Worm (Caenorhabditis elegans): Measurements from ENCODE around the gene ctl-1.

The ctl-1 gene

ce11 chrII:14350768-14351167 is 44.7 kb upstream of the ctl-1 start (continued):
- TF ChIP-seq nhr-11 (tag; optimal IDR thresholded peaks at IDR 0.05) = no peak
- no peak for TF ChIP-seq cey-2 (tag; optimal IDR thresholded peaks at IDR 0.05; ENCODE audit: borderline replicate concordance, insufficient read depth)
- TF ChIP-seq nhr-76 (tag; optimal IDR thresholded peaks at IDR 0.05) = no peak
- no peak for TF ChIP-seq hlh-11 (tag; optimal IDR thresholded peaks at IDR 0.05)
- TF ChIP-seq unc-39 (tag; optimal IDR thresholded peaks at IDR 0.05) = no peak
- peak; percentile 60; the same call in 1 of the 2 replicates for TF ChIP-seq egl-43 (GFP tag; IDR thresholded peaks at IDR 0.05)
- no peak for TF ChIP-seq dmd-6 (GFP tag; IDR thresholded peaks at IDR 0.05)
- TF ChIP-seq arid-1 (GFP tag; conservative IDR thresholded peaks at IDR 0.05) = peak; percentile 36; the same call in 1 of the 2 replicates
- TF ChIP-seq daf-12 (tag; optimal IDR thresholded peaks at IDR 0.05) = no peak

DNA sequence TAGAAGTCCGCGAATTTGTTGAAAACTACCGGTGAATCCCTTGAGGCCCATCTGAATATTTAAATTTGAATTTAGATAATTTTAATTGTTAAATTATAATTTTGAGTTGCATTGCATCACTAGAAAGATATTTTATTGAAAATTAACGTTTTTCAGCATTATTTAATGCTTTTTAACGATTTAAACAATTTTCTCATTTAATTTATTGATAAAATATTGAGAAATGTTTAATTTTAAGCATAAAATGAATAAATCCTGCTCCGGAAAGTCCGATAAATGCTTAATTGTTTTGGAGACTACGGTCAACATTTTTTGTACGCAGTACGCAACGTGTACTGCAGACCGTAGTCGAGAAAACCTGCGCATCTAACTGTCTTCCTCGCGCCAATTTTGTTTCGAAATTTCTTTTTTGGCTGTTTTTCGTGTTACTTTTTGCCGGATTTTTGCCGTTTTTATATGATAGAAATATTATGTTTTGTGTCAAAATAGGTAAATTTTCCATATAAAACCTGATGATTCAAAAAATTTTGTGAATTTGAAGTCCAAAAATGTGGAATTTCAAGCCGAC is 43.4 kb upstream of the ctl-1 start, which contains the start of the genes Y54G11A.17, lin-7 and elof-1:
Y54G11A.17 (minus strand) TSS at position 51 of the 568 bp plus-strand sequence.
lin-7 (minus strand) TSS at position 51 of the 568 bp plus-strand sequence.
elof-1 (plus strand) TSS at position 383 of the 568 bp plus-strand sequence.
- TF ChIP-seq hif-1 (tag; optimal IDR thresholded peaks at IDR 0.05) (peak in 1 of 2 experiments; percentile 85), lin-29 (GFP tag; IDR thresholded peaks at IDR 0.05) (no peak), nhr-6 (tag; optimal IDR thresholded peaks at IDR 0.05) (peak; percentile 83), php-3 (GFP tag; IDR thresholded peaks at IDR 0.05) (0 out of 2 replicates have a peak, but pooled peaks have one; percentile 14), F37D6.2 (tag; optimal IDR thresholded peaks at IDR 0.05) (peak; percentile 44), nhr-25 (tag; optimal IDR thresholded peaks at IDR 0.05; ENCODE audit: borderline replicate concordance, insufficient read depth) (peak; percentile 65), arid-1 (GFP tag; conservative IDR thresholded peaks at IDR 0.05) (peak; percentile 71), nhr-102 (tag; optimal IDR thresholded peaks at IDR 0.05) (peak; percentile 9), mxl-3 (GFP tag; optimal IDR thresholded peaks at IDR 0.05) (peak; percentile 58), madf-5 (GFP tag; IDR thresholded peaks at IDR 0.05) (no peak), hlh-11 (tag; optimal IDR thresholded peaks at IDR 0.05) (peak; percentile 71), Y105C5A.15 (GFP tag; IDR thresholded peaks at IDR 0.05) (no peak), pha-4 (GFP tag; IDR thresholded peaks at IDR 0.05) (peak; percentile 31; the same call in 1 of the 2 replicates), pha-4 (tag; optimal IDR thresholded peaks at IDR 0.05) (peak; percentile 93), ces-1 (GFP tag; optimal IDR thresholded peaks at IDR 0.05) (no peak), daf-12 (tag; optimal IDR thresholded peaks at IDR 0.05) (no peak), saeg-2 (GFP tag; IDR thresholded peaks at IDR 0.05) (no peak), daf-19 (GFP tag; conservative IDR thresholded peaks at IDR 0.05) (no peak), ztf-7 (tag; optimal IDR thresholded peaks at IDR 0.05) (peak; percentile 74), dve-1 (tag; optimal IDR thresholded peaks at IDR 0.05; ENCODE audit: insufficient read depth) (peak; percentile 87), dpl-1 (GFP tag; optimal IDR thresholded peaks at IDR 0.05) (peak; percentile 89), zfp-2 (tag; optimal IDR thresholded peaks at IDR 0.05) (peak; percentile 68), spr-3 (GFP tag; optimal IDR thresholded peaks at IDR 0.05) (no peak), nhr-48 (tag; optimal IDR thresholded peaks at IDR 0.05) (peak; percentile 1), spr-1 (tag; optimal IDR thresholded peaks at IDR 0.05) (peak; percentile 17), nhr-11 (tag; optimal IDR thresholded peaks at IDR 0.05) (peak; percentile 88), skn-1 (tag; optimal IDR thresholded peaks at IDR 0.05) (no peak), attf-4 (tag; optimal IDR thresholded peaks at IDR 0.05) (no peak), lin-1 (GFP tag; IDR thresholded peaks at IDR 0.05) (0 out of 2 replicates have a peak, but pooled peaks have one; percentile 9), hlh-30 (tag; optimal IDR thresholded peaks at IDR 0.05; ENCODE audit: insufficient read depth) (peak; percentile 92), D1046.2 (GFP tag; IDR thresholded peaks at IDR 0.05) (no peak), nhr-10 (tag; optimal IDR thresholded peaks at IDR 0.05) (no peak), vab-7 (GFP tag; IDR thresholded peaks at IDR 0.05) (peak; percentile 60; the same call in 1 of the 2 replicates), lin-38 (GFP tag; IDR thresholded peaks at IDR 0.05) (peak; percentile 83), daf-16 (GFP tag; optimal IDR thresholded peaks at IDR 0.05) (no peak), daf-16 (tag; optimal IDR thresholded peaks at IDR 0.05) (peak; percentile 81), mep-1 (tag; optimal IDR thresholded peaks at IDR 0.05) (peak; percentile 90), ama-1 (optimal IDR thresholded peaks at IDR 0.05) (peak; percentile 88), zag-1 (tag; optimal IDR thresholded peaks at IDR 0.05) (no peak), nhr-77 (tag; optimal IDR thresholded peaks at IDR 0.05) (peak; percentile 97), T26A8.4 (GFP tag; IDR thresholded peaks at IDR 0.05) (peak; percentile 51; the same call in 1 of the 2 replicates), aha-1 (tag) (peak; percentile 88), mdl-1 (tag; optimal IDR thresholded peaks at IDR 0.05) (peak in 1 of 2 experiments; percentile 58)

All from whole organism, L4 larva.